Fruit fly (Drosophila melanogaster) whole organism, embryonic: ENCODE results near the gene Trm1.

Source experiments
- Ada2b ChIP-seq: fragments of 200-800 bp; sonication (Bioruptor generic); IDR thresholded peaks from 2 replicates; pipeline ENCODE4 v1.3.6; 2022; ENCODE audit warnings: missing biosample characterization, missing genetic modification characterization
- C15 ChIP-seq: fragments of 200-800 bp; sonication (Bioruptor generic); IDR thresholded peaks from 3 replicates; pipeline ENCODE4 v1.3.6; 2022; ENCODE audit warnings: missing biosample characterization, missing genetic modification characterization
- CG1024 ChIP-seq: fragments of 200-800 bp; sonication (Bioruptor generic); IDR thresholded peaks from 2 replicates; pipeline ENCODE4 v1.3.6; 2022; ENCODE audit warnings: missing biosample characterization, missing genetic modification characterization
- CG11695 ChIP-seq: fragments of 200-800 bp; sonication (Bioruptor generic); IDR thresholded peaks from 3 replicates; pipeline ENCODE4 v1.3.6; 2022; ENCODE audit warnings: missing biosample characterization, missing genetic modification characterization
- CG12104 ChIP-seq: fragments of 200-800 bp; sonication (Bioruptor generic); optimal IDR thresholded peaks from 3 replicates; lab custom pipeline; 2016; ENCODE audit warnings: missing biosample characterization, missing genetic modification characterization
- CG12219 ChIP-seq: fragments of 200-800 bp; sonication (Bioruptor generic); optimal IDR thresholded peaks from 3 replicates; lab custom pipeline; 2018; ENCODE audit warnings: missing biosample characterization, mild to moderate bottlenecking, missing genetic modification characterization
- CG1233 ChIP-seq: fragments of 200-800 bp; sonication (Bioruptor generic); optimal IDR thresholded peaks from 4 replicates; lab custom pipeline; 2018; ENCODE audit warnings: missing biosample characterization, mild to moderate bottlenecking, missing genetic modification characterization
- CG12744 ChIP-seq: fragments of 200-800 bp; sonication (Bioruptor generic); optimal IDR thresholded peaks from 2 replicates; lab custom pipeline; 2016; ENCODE audit warnings: missing biosample characterization, missing genetic modification characterization
- CG13296 ChIP-seq: fragments of 200-800 bp; sonication (Bioruptor generic); optimal IDR thresholded peaks from 3 replicates; lab custom pipeline; 2018; ENCODE audit warnings: missing biosample characterization, mild to moderate bottlenecking, missing genetic modification characterization
- CG13424 ChIP-seq: fragments of 200-800 bp; sonication (Bioruptor generic); optimal IDR thresholded peaks from 2 replicates; lab custom pipeline; 2019; ENCODE audit warnings: missing biosample characterization, mild to moderate bottlenecking, missing genetic modification characterization, moderate library complexity
- CG17359 ChIP-seq: fragments of 200-800 bp; sonication (Bioruptor generic); optimal IDR thresholded peaks from 3 replicates; lab custom pipeline; 2018; ENCODE audit warnings: missing biosample characterization, mild to moderate bottlenecking, missing genetic modification characterization, moderate library complexity
- CG18599 ChIP-seq: fragments of 200-800 bp; sonication (Bioruptor generic); optimal IDR thresholded peaks from 3 replicates; lab custom pipeline; 2017; ENCODE audit warnings: missing biosample characterization, missing genetic modification characterization, mild to moderate bottlenecking, moderate library complexity, missing genetic modification reagents
- CG2202 ChIP-seq: fragments of 200-800 bp; sonication (Bioruptor generic); optimal IDR thresholded peaks from 2 replicates; lab custom pipeline; 2018; ENCODE audit warnings: missing biosample characterization, mild to moderate bottlenecking, missing genetic modification characterization
- CG31388 ChIP-seq: fragments of 200-800 bp; sonication (Bioruptor generic); optimal IDR thresholded peaks from 2 replicates; lab custom pipeline; 2016; ENCODE audit warnings: missing biosample characterization, missing genetic modification characterization
- CG32532 ChIP-seq: fragments of 200-800 bp; sonication (Bioruptor generic); IDR thresholded peaks from 2 replicates; pipeline ENCODE4 v1.3.6; 2022; ENCODE audit warnings: missing biosample characterization, missing genetic modification characterization
- CG3281 ChIP-seq: fragments of 200-800 bp; sonication (Bioruptor generic); optimal IDR thresholded peaks from 3 replicates; lab custom pipeline; 2017; ENCODE audit warnings: missing biosample characterization, mild to moderate bottlenecking, missing genetic modification characterization
- CG33557 ChIP-seq: fragments of 200-800 bp; sonication (Bioruptor generic); optimal IDR thresholded peaks from 2 replicates; lab custom pipeline; 2019; ENCODE audit warnings: missing biosample characterization, mild to moderate bottlenecking, missing genetic modification characterization, moderate library complexity
- CG42726 ChIP-seq: fragments of 200-800 bp; sonication (Bioruptor generic); IDR thresholded peaks from 2 replicates; pipeline ENCODE4 v1.3.6; 2022; ENCODE audit warnings: missing biosample characterization, missing genetic modification characterization; ENCODE audit not compliant: partially characterized antibody
- CG4328 ChIP-seq: fragments of 200-800 bp; sonication (Bioruptor generic); optimal IDR thresholded peaks from 3 replicates; lab custom pipeline; 2017; ENCODE audit warnings: missing biosample characterization, missing genetic modification reagents, missing genetic modification characterization
- CG6765 ChIP-seq: fragments of 200-800 bp; sonication (Bioruptor generic); optimal IDR thresholded peaks from 3 replicates; lab custom pipeline; 2017; ENCODE audit warnings: missing biosample characterization, mild to moderate bottlenecking, missing genetic modification characterization
- CG7928 ChIP-seq: fragments of 200-800 bp; sonication (Bioruptor generic); optimal IDR thresholded peaks from 2 replicates; lab custom pipeline; 2017; ENCODE audit warnings: missing biosample characterization, mild to moderate bottlenecking, missing genetic modification characterization
- CG8290 ChIP-seq, 3 experiments: fragments of 200-800 bp; sonication (Bioruptor generic); optimal IDR thresholded peaks; 2 replicates each; lab custom pipeline; 2016 to 2019; ENCODE audit warnings: missing biosample characterization in 3 of 3, missing genetic modification characterization in 3 of 3, mild to moderate bottlenecking in 2 of 3, moderate library complexity in 1 of 3
- CG8924 ChIP-seq: fragments of 200-800 bp; optimal IDR thresholded peaks from 3 replicates; lab custom pipeline; 2019; ENCODE audit warnings: missing biosample characterization, mild to moderate bottlenecking, missing genetic modification characterization, moderate library complexity
- CrebB ChIP-seq: fragments of 200-800 bp; sonication (Bioruptor generic); optimal IDR thresholded peaks from 3 replicates; lab custom pipeline; 2018; ENCODE audit warnings: missing biosample characterization, mild to moderate bottlenecking, missing genetic modification characterization
- D ChIP-seq, 2 experiments: fragments of 200-800 bp in 1 of 2; fragments of >200 bp in 1 of 2; sonication (Bioruptor generic) in 1 of 2; optimal IDR thresholded peaks; 2 replicates in 1 of 2; 3 replicates in 1 of 2; lab custom pipeline; 2017; ENCODE audit warnings: mild to moderate bottlenecking in 1 of 2, missing biosample characterization in 1 of 2, missing genetic modification characterization in 1 of 2, missing genetic modification reagents in 1 of 2
- D19A ChIP-seq: fragments of 200-800 bp; optimal IDR thresholded peaks from 3 replicates; lab custom pipeline; 2019; ENCODE audit warnings: missing biosample characterization, mild to moderate bottlenecking, missing genetic modification characterization, moderate library complexity
- Dll ChIP-seq: fragments of 200-800 bp; sonication (Bioruptor generic); IDR thresholded peaks from 4 replicates; pipeline ENCODE4 v1.3.6; 2022; ENCODE audit warnings: missing biosample characterization, missing genetic modification characterization; ENCODE audit not compliant: partially characterized antibody
- E2f2 ChIP-seq: fragments of 200-800 bp; sonication (Bioruptor generic); IDR thresholded peaks from 2 replicates; pipeline ENCODE4 v1.3.6; 2022; ENCODE audit warnings: missing biosample characterization, missing genetic modification characterization
- Fer1 ChIP-seq: fragments of 200-800 bp; sonication (Bioruptor generic); optimal IDR thresholded peaks from 2 replicates; lab custom pipeline; 2017; ENCODE audit warnings: missing biosample characterization, mild to moderate bottlenecking, missing genetic modification characterization
- HHEX ChIP-seq: fragments of 200-800 bp; sonication (Bioruptor generic); optimal IDR thresholded peaks from 3 replicates; lab custom pipeline; 2017; ENCODE audit warnings: missing biosample characterization, mild to moderate bottlenecking, missing genetic modification characterization, missing genetic modification reagents
- Med ChIP-seq: fragments of 200-800 bp; sonication (Bioruptor generic); peaks from one replicate; lab custom pipeline; 2016; ENCODE audit warnings: missing biosample characterization, missing genetic modification characterization, mild to moderate bottlenecking, inconsistent platforms, moderate library complexity
- Nf-YC ChIP-seq: fragments of 200-800 bp; optimal IDR thresholded peaks from 3 replicates; lab custom pipeline; 2019; ENCODE audit warnings: missing biosample characterization, mild to moderate bottlenecking, missing genetic modification characterization, moderate library complexity
- Stat92E ChIP-seq, 3 experiments: fragments of >200 bp in 2 of 3; fragments of 200-800 bp in 1 of 3; sonication (Bioruptor generic) in 1 of 3; optimal IDR thresholded peaks; 2 replicates each; lab custom pipeline; 2017 to 2019; ENCODE audit warnings: missing biosample characterization in 3 of 3, missing genetic modification characterization in 3 of 3, mild to moderate bottlenecking in 1 of 3, moderate library complexity in 1 of 3
- Xbp1 ChIP-seq: fragments of 200-800 bp; sonication (Bioruptor generic); optimal IDR thresholded peaks from 3 replicates; lab custom pipeline; 2016; ENCODE audit warnings: missing biosample characterization, mild to moderate bottlenecking, missing genetic modification characterization
- bowl ChIP-seq: fragments of 200-800 bp; sonication (Bioruptor generic); IDR thresholded peaks from 2 replicates; pipeline ENCODE4 v1.3.6; 2022; ENCODE audit warnings: missing biosample characterization, missing genetic modification characterization
- bsh ChIP-seq, 2 experiments: fragments of 200-800 bp; sonication (Bioruptor generic); optimal IDR thresholded peaks; 2 replicates each; lab custom pipeline; 2017 to 2018; ENCODE audit warnings: mild to moderate bottlenecking in 2 of 2, missing biosample characterization in 2 of 2, missing genetic modification characterization in 2 of 2, moderate library complexity in 1 of 2
- cg ChIP-seq: fragments of 200-800 bp; sonication (Bioruptor generic); optimal IDR thresholded peaks from 3 replicates; lab custom pipeline; 2019; ENCODE audit warnings: missing biosample characterization, mild to moderate bottlenecking, missing genetic modification characterization, moderate library complexity
- chinmo ChIP-seq: fragments of 200-800 bp; sonication (Bioruptor generic); IDR thresholded peaks from 4 replicates; pipeline ENCODE4 v1.3.6; 2022; ENCODE audit warnings: missing biosample characterization, missing genetic modification characterization; ENCODE audit not compliant: partially characterized antibody
- gcm ChIP-seq: fragments of 200-800 bp; sonication (Bioruptor generic); optimal IDR thresholded peaks from 2 replicates; lab custom pipeline; 2019; ENCODE audit warnings: missing biosample characterization, mild to moderate bottlenecking, missing genetic modification characterization, moderate library complexity
- insv ChIP-seq, 2 experiments: fragments of 200-800 bp; sonication (Bioruptor generic); optimal IDR thresholded peaks; 3 replicates each; lab custom pipeline; 2016 to 2018; ENCODE audit warnings: missing biosample characterization in 2 of 2, missing genetic modification characterization in 2 of 2
- lab ChIP-seq: fragments of 200-800 bp; sonication (Bioruptor generic); optimal IDR thresholded peaks from 3 replicates; lab custom pipeline; 2017; ENCODE audit warnings: missing biosample characterization, missing genetic modification characterization, mild to moderate bottlenecking, moderate library complexity, missing genetic modification reagents
- mam ChIP-seq: fragments of 200-800 bp; sonication (Bioruptor generic); optimal IDR thresholded peaks from 3 replicates; lab custom pipeline; 2016; ENCODE audit warnings: missing biosample characterization, missing genetic modification characterization
- nerfin-1 ChIP-seq: fragments of 200-800 bp; sonication (Bioruptor generic); optimal IDR thresholded peaks from 3 replicates; lab custom pipeline; 2019; ENCODE audit warnings: missing biosample characterization, mild to moderate bottlenecking, missing genetic modification characterization, moderate library complexity
- nom ChIP-seq: fragments of 200-800 bp; sonication (Bioruptor generic); optimal IDR thresholded peaks from 2 replicates; lab custom pipeline; 2017; ENCODE audit warnings: missing biosample characterization, missing genetic modification characterization, mild to moderate bottlenecking, moderate library complexity, missing genetic modification reagents
- sna ChIP-seq: fragments of 200-800 bp; sonication (Bioruptor generic); IDR thresholded peaks from 2 replicates; pipeline ENCODE4 v1.3.6; 2022; ENCODE audit warnings: missing biosample characterization, missing genetic modification characterization; ENCODE audit not compliant: partially characterized antibody
- twi ChIP-seq: fragments of 200-800 bp; optimal IDR thresholded peaks from 2 replicates; lab custom pipeline; 2019; ENCODE audit warnings: missing biosample characterization, mild to moderate bottlenecking, missing genetic modification characterization, moderate library complexity
- vvl ChIP-seq: fragments of 200-800 bp; sonication (Bioruptor generic); IDR thresholded peaks from 2 replicates; pipeline ENCODE4 v1.3.6; 2022; ENCODE audit warnings: missing biosample characterization, missing genetic modification characterization
- wek ChIP-seq: fragments of 200-800 bp; sonication (Bioruptor generic); optimal IDR thresholded peaks from 3 replicates; lab custom pipeline; 2018; ENCODE audit warnings: missing biosample characterization, mild to moderate bottlenecking, missing genetic modification characterization, moderate library complexity

The Trm1 gene

DNA sequence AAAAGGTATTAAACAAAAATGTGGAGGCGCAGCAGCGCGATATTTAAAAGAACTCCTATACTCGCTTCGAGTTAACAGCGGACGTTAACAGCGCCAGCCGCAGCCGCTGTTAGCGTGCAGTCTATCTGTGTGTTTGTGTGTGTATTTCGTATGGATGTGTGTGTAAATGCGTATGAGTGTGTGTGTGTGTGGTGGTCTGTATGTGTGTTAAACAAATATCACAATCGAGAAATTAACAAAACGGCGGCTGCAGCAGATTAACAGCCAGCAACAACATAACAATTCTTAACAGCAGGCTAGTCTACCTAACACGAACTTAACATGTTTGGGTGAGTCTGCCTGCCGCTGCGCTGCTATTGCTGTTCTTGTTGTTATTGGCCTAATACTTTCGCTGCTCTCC lies 29.4 kb downstream of the Trm1 start:
- TF ChIP-seq CG12104: no peak
- no peak for TF ChIP-seq sna (GFP tag; lab: Robert Waterston, UW)
- TF ChIP-seq E2f2 (GFP tag; lab: Robert Waterston, UW): peak; percentile 24; the same call in 1 of the 2 replicates
- TF ChIP-seq CG13296 (GFP tag; lab: Kevin White, UChicago): peak; percentile 10
- TF ChIP-seq CG11695: no peak
- TF ChIP-seq wek (GFP tag; lab: Kevin White, UChicago): peak; percentile 36
- no peak for TF ChIP-seq CG42726 (GFP tag; lab: Robert Waterston, UW)
- no peak for TF ChIP-seq Xbp1 (GFP tag; lab: Kevin White, UChicago)
- TF ChIP-seq CG31388 (GFP tag; lab: Kevin White, UChicago): no peak
- no peak for TF ChIP-seq twi (tag; lab: Kevin White, UChicago)
- TF ChIP-seq CG12219 (GFP tag; lab: Kevin White, UChicago): peak; percentile 28
- peak; percentile 13 for TF ChIP-seq HHEX (GFP tag; lab: Kevin White, UChicago)
- no peak for TF ChIP-seq CG1024 (GFP tag; lab: Robert Waterston, UW)
- no peak for TF ChIP-seq mam
- peak in 1 of 2 experiments; percentile 1 for TF ChIP-seq bsh (GFP tag; optimal IDR thresholded peaks at IDR 0.05; lab: Kevin White, UChicago)
- no peak for TF ChIP-seq CG17359 (tag; lab: Kevin White, UChicago)
- TF ChIP-seq vvl (GFP tag; lab: Robert Waterston, UW): peak; percentile 58; the same call in 1 of the 2 replicates
- peak; percentile 17 for TF ChIP-seq nerfin-1
- TF ChIP-seq D (optimal IDR thresholded peaks at IDR 0.05; lab: Kevin White, UChicago): no peak
- no peak for TF ChIP-seq D (GFP tag; optimal IDR thresholded peaks at IDR 0.05; lab: Kevin White, UChicago)
- no peak for TF ChIP-seq CG6765 (GFP tag; lab: Kevin White, UChicago)
- peak; percentile 97 for TF ChIP-seq cg (GFP tag; lab: Kevin White, UChicago)
- TF ChIP-seq Ada2b (GFP tag; lab: Robert Waterston, UW): no peak
- TF ChIP-seq insv (GFP tag; optimal IDR thresholded peaks at IDR 0.05; lab: Kevin White, UChicago): no peak
- TF ChIP-seq CG32532: no peak
- TF ChIP-seq chinmo: peak; percentile 81; the same call in 2 of the 4 replicates
- peak; percentile 18 for TF ChIP-seq CG2202
- TF ChIP-seq Stat92E (GFP tag; optimal IDR thresholded peaks at IDR 0.05; lab: Kevin White, UChicago): no peak
- TF ChIP-seq bowl (GFP tag; lab: Robert Waterston, UW): no peak
- no peak for TF ChIP-seq CG1233 (GFP tag; lab: Kevin White, UChicago)
- TF ChIP-seq Fer1 (GFP tag; lab: Kevin White, UChicago): no peak
- peak; percentile 28 for TF ChIP-seq Nf-YC (tag; lab: Kevin White, UChicago)
- no peak for TF ChIP-seq CG12744 (GFP tag; lab: Kevin White, UChicago)
- no peak for TF ChIP-seq CG7928 (GFP tag; lab: Kevin White, UChicago)
- TF ChIP-seq Med: peak; percentile 72
- no peak for TF ChIP-seq CG3281
- TF ChIP-seq D19A: no peak
- TF ChIP-seq CG18599: no peak
- TF ChIP-seq CG8290 (GFP tag; optimal IDR thresholded peaks at IDR 0.05; lab: Kevin White, UChicago): no peak
- TF ChIP-seq CG8290 (tag; optimal IDR thresholded peaks at IDR 0.05; lab: Kevin White, UChicago): peak in 1 of 2 experiments; percentile 38
- TF ChIP-seq nom: peak; percentile 8
- peak; percentile 17 for TF ChIP-seq CrebB (tag; lab: Kevin White, UChicago)
- TF ChIP-seq gcm (GFP tag; lab: Kevin White, UChicago): peak; percentile 23
- TF ChIP-seq CG8924: peak; percentile 48
- peak; percentile 22 for TF ChIP-seq lab
- no peak for TF ChIP-seq C15 (GFP tag; lab: Robert Waterston, UW)
- TF ChIP-seq CG13424 (tag; lab: Kevin White, UChicago): peak; percentile 0
- TF ChIP-seq CG4328 (GFP tag; lab: Kevin White, UChicago): peak; percentile 8
- TF ChIP-seq Dll (GFP tag; lab: Robert Waterston, UW): no peak
- peak; percentile 42 for TF ChIP-seq CG33557 (GFP tag; lab: Kevin White, UChicago)
